Worm (Caenorhabditis elegans) whole organism, early embryonic: ENCODE measurements around the gene F46B6.6.

ENCODE experiments used
- B0310.2 ChIP-seq: sonication (generic microtip); optimal IDR thresholded peaks from 2 replicates; lab custom pipeline; 2016; ENCODE audit warnings: mild to moderate bottlenecking, missing genetic modification characterization, missing compliant biosample characterization
- F13C5.2 ChIP-seq: sonication (generic microtip); optimal IDR thresholded peaks from 2 replicates; lab custom pipeline; 2017; ENCODE audit warnings: mild to moderate bottlenecking, missing genetic modification characterization, inconsistent platforms, missing compliant biosample characterization
- aly-1 ChIP-seq: sonication (generic microtip); optimal IDR thresholded peaks from 2 replicates; lab custom pipeline; 2016; ENCODE audit warnings: missing genetic modification characterization, missing compliant biosample characterization
- ama-1 ChIP-seq: fragments of 150-350 bp; optimal IDR thresholded peaks from 2 replicates; lab custom pipeline; 2014
- ceh-13 ChIP-seq: fragments of 200-800 bp; sonication (Bioruptor generic); optimal IDR thresholded peaks from 2 replicates; lab custom pipeline; 2018; ENCODE audit warnings: mild to moderate bottlenecking, missing genetic modification characterization, missing compliant biosample characterization
- ceh-36 ChIP-seq: sonication (generic microtip); optimal IDR thresholded peaks from 2 replicates; lab custom pipeline; 2016; ENCODE audit warnings: missing genetic modification characterization, inconsistent platforms, missing compliant biosample characterization
- ets-7 ChIP-seq: sonication (generic microtip); optimal IDR thresholded peaks from 2 replicates; lab custom pipeline; 2016; ENCODE audit warnings: missing genotype, missing genetic modification characterization, missing compliant biosample characterization
- flt-1 ChIP-seq: fragments of 200-800 bp; sonication (Bioruptor generic); IDR thresholded peaks from 2 replicates; pipeline ENCODE4 v1.3.6; 2022; ENCODE audit warnings: missing genetic modification characterization, missing compliant biosample characterization
- hmbx-1 ChIP-seq: sonication (generic microtip); optimal IDR thresholded peaks from 2 replicates; lab custom pipeline; 2016; ENCODE audit warnings: mild to moderate bottlenecking, missing genetic modification characterization, missing compliant biosample characterization
- hmg-4 ChIP-seq: fragments of 200-800 bp; sonication (Bioruptor generic); optimal IDR thresholded peaks from 2 replicates; lab custom pipeline; 2018; ENCODE audit warnings: mild to moderate bottlenecking, missing genetic modification characterization, missing compliant biosample characterization
- hnd-1 ChIP-seq: sonication (generic microtip); optimal IDR thresholded peaks from 2 replicates; lab custom pipeline; 2016; ENCODE audit warnings: missing genetic modification characterization, missing compliant biosample characterization
- pes-1 ChIP-seq: fragments of 200-800 bp; sonication (Bioruptor generic); IDR thresholded peaks from 2 replicates; pipeline ENCODE4 v1.3.6; 2022; ENCODE audit warnings: missing genetic modification reagents, missing genetic modification characterization, missing compliant biosample characterization
- scrt-1 ChIP-seq: fragments of 200-800 bp; sonication (Bioruptor generic); IDR thresholded peaks from 2 replicates; pipeline ENCODE4 v1.3.6; 2022; ENCODE audit warnings: missing genetic modification characterization, missing compliant biosample characterization
- sea-1 ChIP-seq: fragments of 200-800 bp; sonication (Bioruptor generic); conservative IDR thresholded peaks from 2 replicates; pipeline ENCODE4 v1.3.6; 2022; ENCODE audit warnings: missing genetic modification characterization, missing compliant biosample characterization
- tbx-11 ChIP-seq: fragments of 200-800 bp; sonication (Bioruptor generic); IDR thresholded peaks from 2 replicates; pipeline ENCODE4 v1.3.6; 2022; ENCODE audit warnings: missing genetic modification characterization, missing compliant biosample characterization
- tbx-37 ChIP-seq: fragments of 200-800 bp; sonication (Bioruptor generic); conservative IDR thresholded peaks from 2 replicates; pipeline ENCODE4 v1.3.6; 2022; ENCODE audit warnings: missing genetic modification reagents, missing genetic modification characterization, missing compliant biosample characterization
- tra-4 ChIP-seq: sonication (generic microtip); optimal IDR thresholded peaks from 2 replicates; lab custom pipeline; 2017; ENCODE audit warnings: missing genetic modification characterization, missing compliant biosample characterization

F46B6.6 gene

DNA sequence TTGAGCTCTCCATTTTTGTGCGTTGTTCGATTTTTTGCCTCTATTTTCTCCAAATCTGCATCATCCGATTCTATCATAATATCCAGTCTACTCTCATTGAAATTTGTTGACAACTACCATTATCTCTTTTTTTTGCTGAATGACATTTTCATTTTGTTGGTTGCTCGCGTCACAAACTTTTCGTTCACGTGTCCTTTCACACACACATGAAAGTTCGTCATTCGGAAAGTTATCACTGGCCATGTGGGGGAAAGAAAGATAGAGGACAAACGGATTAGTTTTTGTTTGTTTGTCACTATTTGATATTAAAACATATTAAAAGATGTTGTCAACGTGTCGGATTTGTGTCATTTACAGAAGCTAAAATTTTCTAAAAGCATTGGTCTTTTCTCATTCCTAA, 8.3 kb upstream of the F46B6.6 start:
- TF ChIP-seq ceh-36 (tag; lab: Kevin White, UChicago) (no peak), aly-1 (no peak), ama-1 (lab: Kevin White, UChicago) (no peak), tbx-37 (no peak), scrt-1 (GFP tag; lab: Robert Waterston, UW) (no peak), flt-1 (GFP tag; lab: Robert Waterston, UW) (no peak), tbx-11 (no peak), hmbx-1 (tag; lab: Kevin White, UChicago) (no peak), tra-4 (tag; lab: Kevin White, UChicago) (no peak), ceh-13 (GFP tag; lab: Kevin White, UChicago) (no peak), hmg-4 (GFP tag; lab: Kevin White, UChicago) (no peak)

ce11 chrV:9791332-9791731, 4.7 kb upstream of the F46B6.6 start, which contains the start of gene lipl-2:
Gene lipl-2, plus strand, starts transcription at chrV:9791567.
- no peak for TF ChIP-seq ama-1 (lab: Kevin White, UChicago)
- TF ChIP-seq sea-1 (GFP tag; lab: Robert Waterston, UW), result no peak
- TF ChIP-seq F13C5.2 (tag; lab: Kevin White, UChicago), result no peak
- no peak for TF ChIP-seq B0310.2
- TF ChIP-seq ceh-13 (GFP tag; lab: Kevin White, UChicago), result no peak
- TF ChIP-seq scrt-1 (GFP tag; lab: Robert Waterston, UW), result no peak

DNA sequence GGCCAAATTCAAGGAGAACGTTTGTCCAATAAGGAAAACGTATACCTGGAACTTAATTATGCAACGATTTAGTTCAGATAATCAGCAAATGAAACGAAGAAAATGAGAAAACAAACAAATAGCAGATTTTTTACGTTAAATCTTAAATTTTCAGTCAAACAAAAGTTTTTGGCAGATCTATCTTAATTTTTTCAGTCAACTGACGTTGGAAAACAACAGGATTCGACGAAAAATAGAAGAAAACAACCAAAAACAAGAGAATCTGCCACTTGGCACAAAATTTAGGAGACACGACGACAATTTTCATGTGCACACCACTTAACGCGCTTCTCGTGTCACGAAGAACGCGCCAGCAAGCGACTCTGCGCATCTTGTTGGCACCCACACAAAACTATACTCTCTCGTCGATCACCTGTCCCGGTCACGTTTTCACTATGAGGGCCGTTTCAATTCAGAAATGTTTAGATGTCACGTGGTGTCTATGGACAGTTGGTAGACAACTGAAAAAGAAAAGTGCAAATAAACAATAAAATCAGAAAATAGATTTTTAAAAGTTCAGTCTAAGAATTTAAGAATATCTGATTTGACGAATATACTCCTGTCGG, 3.1 kb upstream of the F46B6.6 start, which contains the start of gene ztf-7:
ztf-7 (minus strand) TSS at position 51 of the 605 bp plus-strand sequence.
- TF ChIP-seq hnd-1 (tag; lab: Kevin White, UChicago) (no peak), B0310.2 (no peak), ceh-36 (tag; lab: Kevin White, UChicago) (no peak), sea-1 (GFP tag; lab: Robert Waterston, UW) (no peak), F13C5.2 (tag; lab: Kevin White, UChicago) (peak; percentile 46)

DNA sequence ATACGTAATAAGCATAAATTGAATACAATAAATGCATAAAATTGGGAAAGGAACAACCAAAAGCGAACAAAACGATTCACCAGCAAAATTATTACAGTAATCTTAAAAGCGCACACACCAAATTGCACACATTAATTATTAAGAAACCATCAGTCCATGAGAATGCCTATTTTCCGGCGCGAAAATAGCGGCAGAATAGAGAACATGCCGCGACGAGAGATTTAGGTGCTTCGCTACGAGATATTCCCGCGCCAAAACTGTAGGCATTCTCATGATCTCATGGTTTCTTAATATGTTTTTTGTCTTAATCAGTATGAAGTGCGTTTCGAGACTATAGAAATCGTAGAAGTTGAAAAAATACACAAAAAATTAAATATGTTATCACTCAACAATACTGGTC, 2.5 kb downstream of the F46B6.6 start:
- no peak for TF ChIP-seq ets-7
- no peak for TF ChIP-seq hmg-4 (GFP tag; lab: Kevin White, UChicago)
- no peak for TF ChIP-seq hmbx-1 (tag; lab: Kevin White, UChicago)
- no peak for TF ChIP-seq aly-1
- no peak for TF ChIP-seq B0310.2
- TF ChIP-seq tbx-37, result no peak
- TF ChIP-seq F13C5.2 (tag; lab: Kevin White, UChicago), result no peak
- no peak for TF ChIP-seq scrt-1 (GFP tag; lab: Robert Waterston, UW)
- TF ChIP-seq tbx-11, result no peak
- no peak for TF ChIP-seq pes-1
- no peak for TF ChIP-seq tra-4 (tag; lab: Kevin White, UChicago)
- no peak for TF ChIP-seq ceh-36 (tag; lab: Kevin White, UChicago)
- TF ChIP-seq ama-1 (lab: Kevin White, UChicago), result no peak
- no peak for TF ChIP-seq sea-1 (GFP tag; lab: Robert Waterston, UW)
- TF ChIP-seq ceh-13 (GFP tag; lab: Kevin White, UChicago), result no peak

DNA sequence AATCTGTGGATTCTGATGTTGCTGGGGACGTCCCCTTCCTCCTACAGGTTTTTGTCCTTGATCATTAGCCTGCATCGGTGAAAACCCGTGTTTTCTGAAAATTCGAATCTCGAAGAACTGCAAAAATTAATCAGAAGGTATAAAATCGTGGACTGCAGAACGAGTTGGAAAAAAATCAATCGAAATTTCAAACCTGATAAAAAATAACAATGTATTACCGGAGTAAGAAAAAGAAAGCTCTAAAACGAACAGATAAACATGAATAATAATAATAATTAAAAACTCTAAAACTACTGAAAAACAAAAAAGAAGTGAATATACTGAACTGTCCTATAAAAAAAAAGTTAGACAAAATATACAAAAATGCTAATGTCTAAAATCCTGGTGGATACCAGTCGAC, 3.7 kb downstream of the F46B6.6 start, which contains the start of gene F46B6.5:
F46B6.5 (minus strand) TSS at position 101 of the 400 bp plus-strand sequence.
- no peak for TF ChIP-seq tra-4 (tag; lab: Kevin White, UChicago)
- no peak for TF ChIP-seq F13C5.2 (tag; lab: Kevin White, UChicago)
- TF ChIP-seq ama-1 (lab: Kevin White, UChicago), result no peak
- no peak for TF ChIP-seq B0310.2
- no peak for TF ChIP-seq sea-1 (GFP tag; lab: Robert Waterston, UW)
- TF ChIP-seq ets-7, result no peak
- TF ChIP-seq flt-1 (GFP tag; lab: Robert Waterston, UW), result no peak
- no peak for TF ChIP-seq ceh-13 (GFP tag; lab: Kevin White, UChicago)
- no peak for TF ChIP-seq pes-1
- no peak for TF ChIP-seq scrt-1 (GFP tag; lab: Robert Waterston, UW)

DNA sequence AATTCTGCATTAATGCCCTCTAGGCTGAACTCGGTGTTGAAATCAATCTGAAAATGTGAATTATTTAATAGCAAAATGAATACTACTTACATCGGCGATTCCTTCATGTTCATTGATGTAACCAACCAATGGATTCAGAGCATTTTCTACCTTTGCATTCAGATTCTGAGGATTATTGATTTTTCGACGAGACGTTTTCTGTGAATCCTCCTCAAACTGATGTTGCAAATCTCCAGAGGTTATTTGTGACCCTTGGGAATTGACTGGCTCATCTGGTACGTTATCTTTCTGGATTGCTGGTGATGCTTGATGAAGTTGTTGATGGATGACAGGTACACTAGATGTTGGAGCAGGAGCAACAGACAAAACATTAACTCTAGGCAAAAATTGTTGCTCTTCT, 4.6 kb downstream of the F46B6.6 start:
- TF ChIP-seq ets-7 (no peak), sea-1 (GFP tag; lab: Robert Waterston, UW) (no peak), hmbx-1 (tag; lab: Kevin White, UChicago) (no peak), F13C5.2 (tag; lab: Kevin White, UChicago) (no peak), flt-1 (GFP tag; lab: Robert Waterston, UW) (no peak), hmg-4 (GFP tag; lab: Kevin White, UChicago) (no peak)

ce11 chrV:9779418-9779817, 7.2 kb downstream of the F46B6.6 start, which contains the start of gene F46B6.4:
Gene F46B6.4, minus strand, starts transcription at chrV:9779518.
- TF ChIP-seq aly-1, result no peak
- TF ChIP-seq ceh-13 (GFP tag; lab: Kevin White, UChicago), result no peak
- no peak for TF ChIP-seq ama-1 (lab: Kevin White, UChicago)
- TF ChIP-seq F13C5.2 (tag; lab: Kevin White, UChicago), result no peak
- TF ChIP-seq hmg-4 (GFP tag; lab: Kevin White, UChicago), result no peak
- TF ChIP-seq pes-1, result no peak
- TF ChIP-seq scrt-1 (GFP tag; lab: Robert Waterston, UW), result no peak
- TF ChIP-seq tbx-37, result no peak

DNA sequence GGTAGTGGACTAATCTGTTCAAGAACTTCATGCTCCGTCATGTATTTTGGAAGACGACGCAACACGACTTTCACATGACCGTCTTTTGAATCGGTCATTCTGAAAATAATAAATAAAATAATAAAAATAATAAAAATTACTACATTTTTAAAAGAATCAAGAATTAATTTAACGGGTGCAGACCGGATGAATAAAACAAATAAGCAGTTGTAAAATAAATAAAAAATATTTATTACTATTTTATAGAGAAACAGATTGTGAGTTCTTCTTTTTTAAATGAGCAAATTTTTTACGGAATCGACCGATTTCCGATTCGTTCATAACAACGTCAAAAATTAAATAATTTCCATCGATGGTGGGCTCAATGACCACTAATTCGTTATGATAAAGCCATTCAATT, 9.0 kb downstream of the F46B6.6 start, which contains the start of gene smg-4:
smg-4 (minus strand) TSS at position 101 of the 400 bp plus-strand sequence.
- TF ChIP-seq scrt-1 (GFP tag; lab: Robert Waterston, UW) (no peak), ama-1 (lab: Kevin White, UChicago) (no peak), hmg-4 (GFP tag; lab: Kevin White, UChicago) (no peak), pes-1 (no peak), B0310.2 (no peak), hnd-1 (tag; lab: Kevin White, UChicago) (no peak), ceh-36 (tag; lab: Kevin White, UChicago) (no peak), sea-1 (GFP tag; lab: Robert Waterston, UW) (no peak), tra-4 (tag; lab: Kevin White, UChicago) (no peak), ets-7 (no peak), F13C5.2 (tag; lab: Kevin White, UChicago) (no peak), tbx-11 (no peak), hmbx-1 (tag; lab: Kevin White, UChicago) (no peak), ceh-13 (GFP tag; lab: Kevin White, UChicago) (no peak), aly-1 (no peak), tbx-37 (no peak), flt-1 (GFP tag; lab: Robert Waterston, UW) (no peak)
